Worm (Caenorhabditis elegans): ENCODE data around the gene Y62E10A.24.

ce11 chrIV:13412845-13413383 is 42.4 kb downstream of the Y62E10A.24 start, which contains the start of gene gcl-1:
- TF ChIP-seq snpc-4 (GFP tag; optimal IDR thresholded peaks at IDR 0.05): no peak
- TF ChIP-seq snpc-4 (tag; optimal IDR thresholded peaks at IDR 0.05): no peak
- TF ChIP-seq efl-1 (GFP tag; optimal IDR thresholded peaks at IDR 0.05): no peak
- no peak for TF ChIP-seq hsf-1 (GFP tag; IDR thresholded peaks at IDR 0.05)
- TF ChIP-seq F52B5.7 (tag; optimal IDR thresholded peaks at IDR 0.05): no peak
- no peak for TF ChIP-seq bed-1 (GFP tag; IDR thresholded peaks at IDR 0.05)
- no peak for TF ChIP-seq unc-62 (GFP tag; optimal IDR thresholded peaks at IDR 0.05)
- TF ChIP-seq hlh-26 (GFP tag; conservative IDR thresholded peaks at IDR 0.05): no peak
- TF ChIP-seq ama-1 (optimal IDR thresholded peaks at IDR 0.05): no peak
- no peak for TF ChIP-seq ama-1 (GFP tag; optimal IDR thresholded peaks at IDR 0.05)
- no peak for TF ChIP-seq ets-4 (GFP tag; optimal IDR thresholded peaks at IDR 0.05)
- TF ChIP-seq K11D2.4 (GFP tag; IDR thresholded peaks at IDR 0.05): no peak
- no peak for TF ChIP-seq fkh-3 (tag; optimal IDR thresholded peaks at IDR 0.05)
- TF ChIP-seq Y67H2A.10 (GFP tag; conservative IDR thresholded peaks at IDR 0.05): no peak
- no peak for TF ChIP-seq F39B2.1 (GFP tag; IDR thresholded peaks at IDR 0.05)
- TF ChIP-seq athp-1 (tag; optimal IDR thresholded peaks at IDR 0.05): no peak

All from whole organism, young adult.